Worm (Caenorhabditis elegans) whole organism, L2 larva: ENCODE results near the gene ZK121.2.
A peak's percentile ranks its signal among the peaks of the same experiment; 100 is the strongest.

Experiments used
- C34F6.9 ChIP-seq: fragments of 150-350 bp; optimal IDR thresholded peaks from 2 replicates; lab custom pipeline; 2014; ENCODE audit warnings: missing biosample characterization, missing genetic modification characterization
- F13H6.1 ChIP-seq: sonication (generic microtip); optimal IDR thresholded peaks from 2 replicates; lab custom pipeline; 2016; ENCODE audit warnings: missing genetic modification characterization, missing compliant biosample characterization
- R02D3.7 ChIP-seq: fragments of 150-350 bp; optimal IDR thresholded peaks from 2 replicates; lab custom pipeline; 2014; ENCODE audit warnings: missing biosample characterization, missing genetic modification characterization
- Y55F3AM.14 ChIP-seq: fragments of 200-800 bp; sonication (Bioruptor generic); optimal IDR thresholded peaks from 2 replicates; lab custom pipeline; 2018; ENCODE audit warnings: mild to moderate bottlenecking, missing genetic modification characterization, missing compliant biosample characterization
- ZK546.5 ChIP-seq: sonication (generic microtip); optimal IDR thresholded peaks from 2 replicates; lab custom pipeline; 2017; ENCODE audit warnings: missing biosample characterization, missing genetic modification characterization
- alr-1 ChIP-seq: fragments of 150-350 bp; optimal IDR thresholded peaks from 2 replicates; lab custom pipeline; 2014; ENCODE audit warnings: missing biosample characterization, missing genetic modification characterization
- aly-2 ChIP-seq: fragments of 150-350 bp; optimal IDR thresholded peaks from 2 replicates; lab custom pipeline; 2014; ENCODE audit warnings: missing biosample characterization, missing genetic modification characterization
- ama-1 ChIP-seq: fragments of 150-350 bp; optimal IDR thresholded peaks from 2 replicates; lab custom pipeline; 2018; ENCODE audit warnings: inconsistent platforms
- blmp-1 ChIP-seq: sonication (generic microtip); optimal IDR thresholded peaks from 2 replicates; lab custom pipeline; 2017; ENCODE audit warnings: missing genetic modification characterization, mild to moderate bottlenecking, missing compliant biosample characterization, antibody characterized with exemption, moderate library complexity; ENCODE audit not compliant: insufficient read depth
- ceh-16 ChIP-seq: fragments of 150-350 bp; optimal IDR thresholded peaks from 2 replicates; lab custom pipeline; 2014; ENCODE audit warnings: missing biosample characterization, missing genetic modification characterization
- ceh-82 ChIP-seq: fragments of 150-350 bp; optimal IDR thresholded peaks from 2 replicates; lab custom pipeline; 2014; ENCODE audit warnings: missing biosample characterization, missing genetic modification characterization
- crh-2 ChIP-seq: sonication (generic microtip); optimal IDR thresholded peaks from 2 replicates; lab custom pipeline; 2017; ENCODE audit warnings: missing biosample characterization, missing genetic modification characterization
- dmd-4 ChIP-seq: sonication (generic microtip); optimal IDR thresholded peaks from 2 replicates; lab custom pipeline; 2017; ENCODE audit warnings: missing biosample characterization, missing genetic modification characterization
- egl-27 ChIP-seq: sonication (generic microtip); optimal IDR thresholded peaks from 3 replicates; lab custom pipeline; 2017; ENCODE audit warnings: missing biosample characterization, missing genetic modification reagents, missing genetic modification characterization
- elt-1 ChIP-seq: fragments of 150-350 bp; optimal IDR thresholded peaks from 2 replicates; lab custom pipeline; 2014; ENCODE audit warnings: missing biosample characterization, missing genetic modification characterization
- elt-3 ChIP-seq: sonication (generic microtip); optimal IDR thresholded peaks from 2 replicates; lab custom pipeline; 2017; ENCODE audit warnings: missing biosample characterization, missing genetic modification characterization
- fos-1 ChIP-seq: fragments of 150-350 bp; optimal IDR thresholded peaks from 2 replicates; lab custom pipeline; 2014; ENCODE audit warnings: missing biosample characterization, missing genetic modification characterization
- gmeb-1 ChIP-seq: fragments of 150-350 bp; optimal IDR thresholded peaks from 2 replicates; lab custom pipeline; 2014; ENCODE audit warnings: missing biosample characterization, missing genetic modification characterization
- lin-11 ChIP-seq: fragments of 150-350 bp; sonication (generic microtip); optimal IDR thresholded peaks from 2 replicates; lab custom pipeline; 2014; ENCODE audit warnings: missing biosample characterization, missing genetic modification characterization, inconsistent platforms, mixed read lengths
- lin-13 ChIP-seq: fragments of 150-350 bp; optimal IDR thresholded peaks from 2 replicates; lab custom pipeline; 2014; ENCODE audit warnings: missing biosample characterization, missing genetic modification reagents, missing genetic modification characterization
- lin-39 ChIP-seq: fragments of 150-350 bp; optimal IDR thresholded peaks from 2 replicates; lab custom pipeline; 2014; ENCODE audit warnings: missing biosample characterization, missing genetic modification reagents, missing genetic modification characterization
- lsy-2 ChIP-seq, 2 experiments: fragments of 150-350 bp in 1 of 2; sonication (generic microtip) in 1 of 2; optimal IDR thresholded peaks; 2 replicates each; lab custom pipeline; 2014 to 2017; ENCODE audit warnings: missing biosample characterization in 2 of 2, missing genetic modification characterization in 2 of 2
- mab-5 ChIP-seq: fragments of 150-350 bp; optimal IDR thresholded peaks from 2 replicates; lab custom pipeline; 2014; ENCODE audit warnings: missing biosample characterization, missing genetic modification characterization
- mbf-1 ChIP-seq: sonication (generic microtip); optimal IDR thresholded peaks from 2 replicates; lab custom pipeline; 2017; ENCODE audit warnings: missing biosample characterization, missing genetic modification characterization
- mdl-1 ChIP-seq, 2 experiments: fragments of 150-350 bp in 1 of 2; sonication (generic microtip) in 1 of 2; optimal IDR thresholded peaks; 2 replicates each; lab custom pipeline; 2017; ENCODE audit warnings: missing biosample characterization in 2 of 2, missing genetic modification characterization in 2 of 2
- nhr-10 ChIP-seq: sonication (generic microtip); optimal IDR thresholded peaks from 2 replicates; lab custom pipeline; 2017; ENCODE audit warnings: missing biosample characterization, missing genetic modification characterization
- nhr-11 ChIP-seq: fragments of 150-350 bp; optimal IDR thresholded peaks from 2 replicates; lab custom pipeline; 2014; ENCODE audit warnings: missing biosample characterization, missing genetic modification characterization
- nhr-12 ChIP-seq: fragments of 150-350 bp; optimal IDR thresholded peaks from 2 replicates; lab custom pipeline; 2014; ENCODE audit warnings: missing biosample characterization, missing genetic modification characterization
- nhr-129 ChIP-seq: fragments of 150-350 bp; optimal IDR thresholded peaks from 2 replicates; lab custom pipeline; 2014; ENCODE audit warnings: missing biosample characterization, missing genetic modification characterization
- nhr-21 ChIP-seq: fragments of 150-350 bp; optimal IDR thresholded peaks from 2 replicates; lab custom pipeline; 2014; ENCODE audit warnings: missing biosample characterization, missing genetic modification characterization
- nhr-23 ChIP-seq: fragments of 150-350 bp; optimal IDR thresholded peaks from 2 replicates; lab custom pipeline; 2014; ENCODE audit warnings: missing biosample characterization, missing genetic modification reagents, missing genetic modification characterization
- nhr-25 ChIP-seq: fragments of 150-350 bp; sonication (generic microtip); optimal IDR thresholded peaks from 3 replicates; lab custom pipeline; 2014; ENCODE audit warnings: missing biosample characterization, missing genetic modification characterization
- nhr-6 ChIP-seq: fragments of 150-350 bp; optimal IDR thresholded peaks from 2 replicates; lab custom pipeline; 2014; ENCODE audit warnings: missing biosample characterization, missing genetic modification characterization
- nhr-77 ChIP-seq: fragments of 150-350 bp; optimal IDR thresholded peaks from 2 replicates; lab custom pipeline; 2014; ENCODE audit warnings: missing biosample characterization, missing genetic modification characterization
- peb-1 ChIP-seq: fragments of 150-350 bp; optimal IDR thresholded peaks from 2 replicates; lab custom pipeline; 2014; ENCODE audit warnings: missing biosample characterization, missing genetic modification characterization
- sem-4 ChIP-seq: fragments of 150-350 bp; optimal IDR thresholded peaks from 2 replicates; lab custom pipeline; 2014; ENCODE audit warnings: missing biosample characterization, missing genetic modification reagents, missing genetic modification characterization
- skn-1 ChIP-seq: sonication (generic microtip); optimal IDR thresholded peaks from 2 replicates; lab custom pipeline; 2017; ENCODE audit warnings: missing biosample characterization, missing genetic modification characterization
- sma-3 ChIP-seq: sonication (generic microtip); optimal IDR thresholded peaks from 2 replicates; lab custom pipeline; 2016; ENCODE audit warnings: missing genetic modification reagents, missing genetic modification characterization, missing compliant biosample characterization
- sma-9 ChIP-seq, 2 experiments: fragments of 150-350 bp in 1 of 2; sonication (generic microtip) in 1 of 2; optimal IDR thresholded peaks; 2 replicates each; lab custom pipeline; 2014 to 2016; ENCODE audit warnings: missing genetic modification characterization in 2 of 2, mild to moderate bottlenecking in 1 of 2, missing biosample characterization in 1 of 2, missing compliant biosample characterization in 1 of 2, missing genetic modification reagents in 1 of 2, moderate library complexity in 1 of 2
- snpc-4 ChIP-seq: fragments of 150-350 bp; optimal IDR thresholded peaks from 2 replicates; lab custom pipeline; 2014; ENCODE audit warnings: missing biosample characterization, missing genetic modification characterization
- unc-39 ChIP-seq: fragments of 150-350 bp; optimal IDR thresholded peaks from 2 replicates; lab custom pipeline; 2014; ENCODE audit warnings: missing biosample characterization, missing genetic modification characterization
- unc-55 ChIP-seq: fragments of 150-350 bp; sonication (generic microtip); optimal IDR thresholded peaks from 3 replicates; lab custom pipeline; 2014; ENCODE audit warnings: missing biosample characterization, missing genetic modification reagents, missing genetic modification characterization
- unc-62 ChIP-seq: fragments of 150-350 bp; optimal IDR thresholded peaks from 2 replicates; lab custom pipeline; 2014; ENCODE audit warnings: missing biosample characterization, missing genetic modification reagents, missing genetic modification characterization
- zag-1 ChIP-seq: fragments of 150-350 bp; optimal IDR thresholded peaks from 2 replicates; lab custom pipeline; 2014; ENCODE audit warnings: missing biosample characterization, missing genetic modification characterization
- ztf-1 ChIP-seq: fragments of 200-800 bp; sonication (Bioruptor generic); conservative IDR thresholded peaks from 2 replicates; pipeline ENCODE4 v1.3.6; 2022; ENCODE audit warnings: missing genetic modification characterization, missing compliant biosample characterization
- ztf-4 ChIP-seq: fragments of 150-350 bp; optimal IDR thresholded peaks from 2 replicates; lab custom pipeline; 2014; ENCODE audit warnings: missing biosample characterization, missing genetic modification characterization

The ZK121.2 gene

DNA sequence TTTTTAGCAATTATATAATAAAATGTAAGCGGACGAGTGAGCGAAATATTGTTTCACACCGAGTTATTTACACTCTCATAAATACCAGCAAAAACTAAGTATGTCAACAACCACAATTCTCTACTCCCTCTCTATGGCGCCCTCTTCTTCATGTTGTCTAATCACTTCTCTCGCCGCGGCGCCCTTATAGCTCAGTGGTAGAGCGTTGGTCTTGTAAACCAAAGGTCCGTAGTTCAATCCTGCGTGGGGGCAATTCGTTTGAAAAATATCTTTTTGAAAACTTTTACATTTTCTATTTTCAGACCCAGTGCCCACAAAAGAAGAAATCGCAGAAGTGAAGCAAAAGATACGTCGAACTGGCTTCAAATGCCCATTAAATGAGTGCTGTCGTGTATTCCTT is 35.8 kb upstream of the ZK121.2 start:
- TF ChIP-seq Y55F3AM.14 (GFP tag; lab: Kevin White, UChicago), result peak; percentile 63
- TF ChIP-seq ama-1, result no peak
- no peak for TF ChIP-seq blmp-1 (tag; lab: Kevin White, UChicago)
- TF ChIP-seq ceh-16 (tag; lab: Kevin White, UChicago), result no peak
- peak; percentile 44 to 58 for TF ChIP-seq lsy-2 (tag; optimal IDR thresholded peaks at IDR 0.05; lab: Kevin White, UChicago)
- peak; percentile 33 for TF ChIP-seq C34F6.9 (tag; lab: Kevin White, UChicago)
- no peak for TF ChIP-seq aly-2 (tag; lab: Kevin White, UChicago)
- peak; percentile 40 for TF ChIP-seq sma-3 (GFP tag; lab: Kevin White, UChicago)
- no peak for TF ChIP-seq unc-62 (GFP tag; lab: Kevin White, UChicago)
- peak; percentile 46 for TF ChIP-seq lin-13 (GFP tag; lab: Kevin White, UChicago)
- no peak for TF ChIP-seq ceh-82 (tag; lab: Kevin White, UChicago)
- TF ChIP-seq lin-39, result no peak
- TF ChIP-seq mbf-1 (tag; lab: Kevin White, UChicago), result no peak
- TF ChIP-seq nhr-77 (tag; lab: Kevin White, UChicago), result no peak
- TF ChIP-seq dmd-4 (tag; lab: Kevin White, UChicago), result no peak
- TF ChIP-seq sem-4 (tag; lab: Kevin White, UChicago), result no peak
- TF ChIP-seq lin-11 (tag; lab: Kevin White, UChicago), result no peak
- no peak for TF ChIP-seq peb-1 (tag; lab: Kevin White, UChicago)
- peak; percentile 38 for TF ChIP-seq unc-55 (GFP tag; lab: Kevin White, UChicago)
- no peak for TF ChIP-seq nhr-10
- no peak for TF ChIP-seq skn-1 (tag; lab: Kevin White, UChicago)
- no peak for TF ChIP-seq ZK546.5
- peak; percentile 7 for TF ChIP-seq nhr-21 (tag; lab: Kevin White, UChicago)
- peak; percentile 49 for TF ChIP-seq fos-1 (tag; lab: Kevin White, UChicago)
- no peak for TF ChIP-seq mab-5 (tag; lab: Kevin White, UChicago)
- peak; percentile 52 for TF ChIP-seq gmeb-1
- TF ChIP-seq nhr-129 (tag; lab: Kevin White, UChicago), result peak; percentile 69
- peak; percentile 6 for TF ChIP-seq ztf-4
- peak; percentile 70 for TF ChIP-seq sma-9 (GFP tag; optimal IDR thresholded peaks at IDR 0.05; lab: Kevin White, UChicago)
- TF ChIP-seq sma-9 (tag; optimal IDR thresholded peaks at IDR 0.05; lab: Kevin White, UChicago), result no peak
- peak; percentile 29 for TF ChIP-seq egl-27 (tag; lab: Kevin White, UChicago)
- TF ChIP-seq R02D3.7, result no peak
- no peak for TF ChIP-seq mdl-1 (tag; optimal IDR thresholded peaks at IDR 0.05; lab: Kevin White, UChicago)
- TF ChIP-seq crh-2 (tag; lab: Kevin White, UChicago), result peak; percentile 42
- no peak for TF ChIP-seq F13H6.1

DNA sequence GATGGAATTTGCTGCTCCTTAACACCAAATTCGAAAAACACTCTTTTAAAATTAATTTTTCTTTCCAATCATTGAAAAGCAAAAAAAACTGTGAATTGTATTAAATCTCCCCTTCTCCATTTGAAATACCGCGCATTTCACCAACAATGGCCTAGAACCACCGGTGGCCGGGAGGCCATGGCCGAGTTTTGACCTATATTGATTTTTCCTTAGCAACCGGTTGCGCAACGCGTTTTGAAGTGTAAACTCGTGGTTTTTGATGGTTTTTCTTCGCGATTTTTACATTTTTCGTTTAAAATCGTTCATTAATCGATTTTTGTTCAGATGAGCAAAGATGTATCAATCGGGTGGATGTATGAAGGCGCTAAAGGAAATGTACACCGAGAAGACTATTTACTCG is 33.2 kb upstream of the ZK121.2 start, which contains the start of gene mog-3:
TSS of gene mog-3 (plus strand) at position 319 of the 400 bp plus-strand sequence.
- TF ChIP-seq sem-4 (tag; lab: Kevin White, UChicago) (no peak), nhr-77 (tag; lab: Kevin White, UChicago) (no peak), zag-1 (no peak), peb-1 (tag; lab: Kevin White, UChicago) (no peak), fos-1 (tag; lab: Kevin White, UChicago) (peak; percentile 9), nhr-129 (tag; lab: Kevin White, UChicago) (peak; percentile 35), F13H6.1 (peak; percentile 66), gmeb-1 (peak; percentile 93), sma-3 (GFP tag; lab: Kevin White, UChicago) (peak; percentile 55), unc-62 (GFP tag; lab: Kevin White, UChicago) (no peak), ztf-1 (GFP tag; lab: Robert Waterston, UW) (no peak), nhr-23 (tag; lab: Kevin White, UChicago) (no peak), nhr-21 (tag; lab: Kevin White, UChicago) (peak; percentile 20), lin-39 (no peak), sma-9 (GFP tag; optimal IDR thresholded peaks at IDR 0.05; lab: Kevin White, UChicago) (peak; percentile 74), sma-9 (tag; optimal IDR thresholded peaks at IDR 0.05; lab: Kevin White, UChicago) (no peak), mbf-1 (tag; lab: Kevin White, UChicago) (no peak), mdl-1 (tag; optimal IDR thresholded peaks at IDR 0.05; lab: Kevin White, UChicago) (no peak), skn-1 (tag; lab: Kevin White, UChicago) (no peak), crh-2 (tag; lab: Kevin White, UChicago) (peak; percentile 62), ztf-4 (no peak), ceh-16 (tag; lab: Kevin White, UChicago) (no peak), aly-2 (tag; lab: Kevin White, UChicago) (no peak), snpc-4 (tag; lab: Kevin White, UChicago) (no peak), unc-55 (GFP tag; lab: Kevin White, UChicago) (peak; percentile 76), lin-13 (GFP tag; lab: Kevin White, UChicago) (peak; percentile 52), R02D3.7 (no peak), Y55F3AM.14 (GFP tag; lab: Kevin White, UChicago) (no peak), mab-5 (tag; lab: Kevin White, UChicago) (no peak), nhr-10 (no peak), dmd-4 (tag; lab: Kevin White, UChicago) (no peak), nhr-12 (tag; lab: Kevin White, UChicago) (no peak), alr-1 (tag; lab: Kevin White, UChicago) (no peak), ZK546.5 (no peak), egl-27 (tag; lab: Kevin White, UChicago) (no peak), ama-1 (peak; percentile 54), nhr-11 (tag; lab: Kevin White, UChicago) (no peak), elt-1 (tag; lab: Kevin White, UChicago) (no peak), blmp-1 (tag; lab: Kevin White, UChicago) (no peak), elt-3 (no peak), ceh-82 (tag; lab: Kevin White, UChicago) (no peak), nhr-6 (tag; lab: Kevin White, UChicago) (no peak), lsy-2 (tag; optimal IDR thresholded peaks at IDR 0.05; lab: Kevin White, UChicago) (peak; percentile 36 to 77), nhr-25 (tag; lab: Kevin White, UChicago) (peak; percentile 45), unc-39 (tag; lab: Kevin White, UChicago) (no peak)
